Worm (Caenorhabditis elegans): Measurements from ENCODE around the gene scrm-8.

Gene scrm-8

ce11 chrIV:4215349-4215748 is 50.9 kb downstream of the scrm-8 start (continued):
- TF ChIP-seq K11D2.4 (GFP tag; IDR thresholded peaks at IDR 0.05) = peak; percentile 35; the same call in 1 of the 2 replicates
- TF ChIP-seq nfya-2 (GFP tag; IDR thresholded peaks at IDR 0.05) = 0 out of 2 replicates have a peak, but pooled peaks have one; percentile 5
- TF ChIP-seq hmg-1.2 (GFP tag; IDR thresholded peaks at IDR 0.05) = peak; percentile 53; the same call in 1 of the 2 replicates

All from whole organism, young adult.